Worm (Caenorhabditis elegans) whole organism, L4 larva: ENCODE measurements around the gene sra-33.

Source experiments
- D1046.2 ChIP-seq: fragments of 200-800 bp; sonication (Bioruptor generic); IDR thresholded peaks from 2 replicates; pipeline ENCODE4 v1.3.6; 2022; ENCODE audit warnings: missing genetic modification characterization, missing compliant biosample characterization
- R02D3.7 ChIP-seq: fragments of 150-350 bp; sonication (generic microtip); optimal IDR thresholded peaks from 3 replicates; lab custom pipeline; 2014; ENCODE audit warnings: missing biosample characterization, missing genetic modification characterization
- daf-19 ChIP-seq: fragments of 200-800 bp; sonication (Bioruptor generic); conservative IDR thresholded peaks from 2 replicates; pipeline ENCODE4 v1.3.6; 2022; ENCODE audit warnings: missing genetic modification characterization, missing compliant biosample characterization
- fkh-10 ChIP-seq: fragments of 150-350 bp; optimal IDR thresholded peaks from 2 replicates; lab custom pipeline; 2014; ENCODE audit warnings: missing biosample characterization, missing genetic modification reagents, missing genetic modification characterization
- hlh-30 ChIP-seq: sonication (generic microtip); optimal IDR thresholded peaks from 2 replicates; lab custom pipeline; 2017; ENCODE audit warnings: antibody characterized with exemption, mild to moderate bottlenecking, missing genetic modification characterization, missing compliant biosample characterization; ENCODE audit not compliant: insufficient read depth
- jun-1 ChIP-seq: fragments of 150-350 bp; optimal IDR thresholded peaks from 2 replicates; lab custom pipeline; 2014; ENCODE audit warnings: missing biosample characterization, missing genetic modification reagents, missing genetic modification characterization
- lin-13 ChIP-seq: fragments of 150-350 bp; optimal IDR thresholded peaks from 2 replicates; lab custom pipeline; 2014; ENCODE audit warnings: missing biosample characterization, missing genetic modification reagents, missing genetic modification characterization
- mep-1 ChIP-seq: fragments of 150-350 bp; sonication (generic microtip); optimal IDR thresholded peaks from 3 replicates; lab custom pipeline; 2014; ENCODE audit warnings: missing biosample characterization, missing genetic modification characterization
- nhr-10 ChIP-seq: fragments of 150-350 bp; optimal IDR thresholded peaks from 2 replicates; lab custom pipeline; 2014; ENCODE audit warnings: missing biosample characterization, missing genetic modification characterization
- nhr-111 ChIP-seq: fragments of 200-800 bp; sonication (Bioruptor generic); optimal IDR thresholded peaks from 2 replicates; lab custom pipeline; 2018; ENCODE audit warnings: mild to moderate bottlenecking, missing genetic modification characterization, missing compliant biosample characterization
- pqm-1 ChIP-seq: sonication (generic microtip); optimal IDR thresholded peaks from 2 replicates; lab custom pipeline; 2017; ENCODE audit warnings: missing biosample characterization, missing genetic modification characterization
- vab-7 ChIP-seq: fragments of 200-800 bp; sonication (Bioruptor generic); IDR thresholded peaks from 2 replicates; pipeline ENCODE4 v1.3.6; 2022; ENCODE audit warnings: missing genetic modification reagents, missing genetic modification characterization, missing compliant biosample characterization

- TF ChIP-seq vab-7 (no peak), nhr-10 (tag; lab: Kevin White, UChicago) (no peak), lin-13 (GFP tag; lab: Kevin White, UChicago) (no peak), fkh-10 (GFP tag; lab: Kevin White, UChicago) (no peak), daf-19 (GFP tag; lab: Robert Waterston, UW) (no peak), hlh-30 (peak; percentile 18), nhr-111 (GFP tag; lab: Kevin White, UChicago) (no peak), D1046.2 (GFP tag; lab: Robert Waterston, UW) (no peak), R02D3.7 (tag; lab: Kevin White, UChicago) (no peak), pqm-1 (tag; lab: Kevin White, UChicago) (no peak), mep-1 (tag; lab: Kevin White, UChicago) (no peak), jun-1 (tag; lab: Kevin White, UChicago) (no peak)
Measured at ce11 chrII:4549983-4550572, 13.0 kb upstream of the sra-33 start.
